Fruit fly (Drosophila melanogaster): ENCODE data around the gene Hecw.

The Hecw gene

dm6 chrX:9583440-9584103 lies 25.2 kb upstream of the Hecw start:
- TF ChIP-seq bab1 (GFP tag; optimal IDR thresholded peaks at IDR 0.05) (peak; percentile 92), CG14711 (tag; optimal IDR thresholded peaks at IDR 0.05) (peak; percentile 86), Clk (GFP tag; optimal IDR thresholded peaks at IDR 0.05) (peak; percentile 75), Hr96 (GFP tag; optimal IDR thresholded peaks at IDR 0.05) (peak; percentile 63), toe (GFP tag; optimal IDR thresholded peaks at IDR 0.05) (peak; percentile 64), cic (GFP tag; optimal IDR thresholded peaks at IDR 0.05) (no peak), CG33017 (tag; optimal IDR thresholded peaks at IDR 0.05) (peak; percentile 85), CG7045 (GFP tag; optimal IDR thresholded peaks at IDR 0.05) (peak; percentile 85), cnc (optimal IDR thresholded peaks at IDR 0.05) (no peak), Mnt (GFP tag; optimal IDR thresholded peaks at IDR 0.05) (peak; percentile 73), CG7101 (tag; optimal IDR thresholded peaks at IDR 0.05) (peak; percentile 93), tj (GFP tag; optimal IDR thresholded peaks at IDR 0.05) (peak; percentile 52), Crg-1 (GFP tag; optimal IDR thresholded peaks at IDR 0.05) (peak; percentile 42), pad (GFP tag; optimal IDR thresholded peaks at IDR 0.05) (no peak), CG11617 (GFP tag; optimal IDR thresholded peaks at IDR 0.05) (peak; percentile 91), CG5204 (GFP tag; optimal IDR thresholded peaks at IDR 0.05) (peak; percentile 64), CG1620 (GFP tag; optimal IDR thresholded peaks at IDR 0.05) (peak; percentile 66), ovo (GFP tag; optimal IDR thresholded peaks at IDR 0.05) (peak; percentile 21), kay (GFP tag; ENCODE audit: borderline replicate concordance) (peak; percentile 61), CG12768 (GFP tag; optimal IDR thresholded peaks at IDR 0.05) (peak; percentile 88)

- TF ChIP-seq toe (GFP tag; optimal IDR thresholded peaks at IDR 0.05) = peak; percentile 40
- TF ChIP-seq kay (GFP tag; ENCODE audit: borderline replicate concordance) = peak; percentile 76
- TF ChIP-seq Crg-1 (GFP tag; optimal IDR thresholded peaks at IDR 0.05) = no peak
- no peak for TF ChIP-seq CG33017 (tag; optimal IDR thresholded peaks at IDR 0.05)
- TF ChIP-seq Clk (GFP tag; optimal IDR thresholded peaks at IDR 0.05) = peak; percentile 38
- TF ChIP-seq CG14711 (tag; optimal IDR thresholded peaks at IDR 0.05) = no peak
- no peak for TF ChIP-seq CG11617 (GFP tag; optimal IDR thresholded peaks at IDR 0.05)
- no peak for TF ChIP-seq cnc (optimal IDR thresholded peaks at IDR 0.05)
- no peak for TF ChIP-seq CG1620 (GFP tag; optimal IDR thresholded peaks at IDR 0.05)
- TF ChIP-seq CG7045 (GFP tag; optimal IDR thresholded peaks at IDR 0.05) = no peak
- TF ChIP-seq CG5204 (GFP tag; optimal IDR thresholded peaks at IDR 0.05) = peak; percentile 30
- TF ChIP-seq cic (GFP tag; optimal IDR thresholded peaks at IDR 0.05) = peak; percentile 84
- TF ChIP-seq Mnt (GFP tag; optimal IDR thresholded peaks at IDR 0.05) = peak; percentile 65
- peak; percentile 72 for TF ChIP-seq Hr96 (GFP tag; optimal IDR thresholded peaks at IDR 0.05)
- no peak for TF ChIP-seq bab1 (GFP tag; optimal IDR thresholded peaks at IDR 0.05)
- no peak for TF ChIP-seq CG7101 (tag; optimal IDR thresholded peaks at IDR 0.05)
- TF ChIP-seq CG12768 (GFP tag; optimal IDR thresholded peaks at IDR 0.05) = peak; percentile 82
- TF ChIP-seq tj (GFP tag; optimal IDR thresholded peaks at IDR 0.05) = peak; percentile 53
- peak; percentile 100 for TF ChIP-seq pad (GFP tag; optimal IDR thresholded peaks at IDR 0.05)
- peak; percentile 99 for TF ChIP-seq ovo (GFP tag; optimal IDR thresholded peaks at IDR 0.05)
Measured at dm6 chrX:9584104-9584947, 24.4 kb upstream of the Hecw start.

- TF ChIP-seq tj (GFP tag; optimal IDR thresholded peaks at IDR 0.05) (no peak), ovo (GFP tag; optimal IDR thresholded peaks at IDR 0.05) (no peak), pad (GFP tag; optimal IDR thresholded peaks at IDR 0.05) (no peak), CG5204 (GFP tag; optimal IDR thresholded peaks at IDR 0.05) (no peak), Hr96 (GFP tag; optimal IDR thresholded peaks at IDR 0.05) (no peak), CG7045 (GFP tag; optimal IDR thresholded peaks at IDR 0.05) (no peak), cic (GFP tag; optimal IDR thresholded peaks at IDR 0.05) (no peak), Crg-1 (GFP tag; optimal IDR thresholded peaks at IDR 0.05) (no peak), CG1620 (GFP tag; optimal IDR thresholded peaks at IDR 0.05) (no peak), Mnt (GFP tag; optimal IDR thresholded peaks at IDR 0.05) (no peak), kay (GFP tag; ENCODE audit: borderline replicate concordance) (no peak), Clk (GFP tag; optimal IDR thresholded peaks at IDR 0.05) (no peak), CG12768 (GFP tag; optimal IDR thresholded peaks at IDR 0.05) (no peak), CG7101 (tag; optimal IDR thresholded peaks at IDR 0.05) (no peak), CG33017 (tag; optimal IDR thresholded peaks at IDR 0.05) (no peak)
Measured at dm6 chrX:9584948-9585315, 23.8 kb upstream of the Hecw start.

- peak; percentile 98 for TF ChIP-seq CG12768 (GFP tag; optimal IDR thresholded peaks at IDR 0.05)
- TF ChIP-seq CG14711 (tag; optimal IDR thresholded peaks at IDR 0.05) = peak; percentile 97
- TF ChIP-seq CG1620 (GFP tag; optimal IDR thresholded peaks at IDR 0.05) = peak; percentile 97
- peak; percentile 98 for TF ChIP-seq CG7045 (GFP tag; optimal IDR thresholded peaks at IDR 0.05)
- TF ChIP-seq Mnt (GFP tag; optimal IDR thresholded peaks at IDR 0.05) = peak; percentile 88
- peak; percentile 95 for TF ChIP-seq toe (GFP tag; optimal IDR thresholded peaks at IDR 0.05)
- TF ChIP-seq Crg-1 (GFP tag; optimal IDR thresholded peaks at IDR 0.05) = peak; percentile 91
- peak; percentile 97 for TF ChIP-seq tj (GFP tag; optimal IDR thresholded peaks at IDR 0.05)
- TF ChIP-seq pad (GFP tag; optimal IDR thresholded peaks at IDR 0.05) = peak; percentile 95
- TF ChIP-seq CG7101 (tag; optimal IDR thresholded peaks at IDR 0.05) = peak; percentile 100
- peak; percentile 99 for TF ChIP-seq Hr96 (GFP tag; optimal IDR thresholded peaks at IDR 0.05)
- TF ChIP-seq cnc (optimal IDR thresholded peaks at IDR 0.05) = no peak
- peak; percentile 99 for TF ChIP-seq bab1 (GFP tag; optimal IDR thresholded peaks at IDR 0.05)
- peak; percentile 95 for TF ChIP-seq cic (GFP tag; optimal IDR thresholded peaks at IDR 0.05)
- peak; percentile 97 for TF ChIP-seq kay (GFP tag; ENCODE audit: borderline replicate concordance)
- peak; percentile 100 for TF ChIP-seq CG11617 (GFP tag; optimal IDR thresholded peaks at IDR 0.05)
- peak; percentile 98 for TF ChIP-seq CG33017 (tag; optimal IDR thresholded peaks at IDR 0.05)
- TF ChIP-seq ovo (GFP tag; optimal IDR thresholded peaks at IDR 0.05) = peak; percentile 96
- peak; percentile 96 for TF ChIP-seq CG5204 (GFP tag; optimal IDR thresholded peaks at IDR 0.05)
- TF ChIP-seq Clk (GFP tag; optimal IDR thresholded peaks at IDR 0.05) = peak; percentile 89
Measured at dm6 chrX:9585359-9586002, 23.3 kb upstream of the Hecw start, which contains the start of gene Hex-A. Gene Hex-A, plus strand, starts transcription at chrX:9585675.
